Fruit fly (Drosophila melanogaster) S2 (cell line): ENCODE measurements around the gene Oga.

Experiments used
- CG8478 ChIP-seq: fragments of >200 bp; optimal IDR thresholded peaks from 2 replicates; lab custom pipeline; 2018
- CTCF ChIP-seq, 2 experiments: fragments of >200 bp; optimal IDR thresholded peaks; 2 replicates each; lab custom pipeline; 2018

dm6 chr3R:21201627-21202026, 17.2 kb upstream of the Oga start:
- TF ChIP-seq CG8478 (no peak), CTCF (optimal IDR thresholded peaks at IDR 0.05; lab: Kevin White, UChicago) (no peak)
